Fruit fly (Drosophila melanogaster) whole organism, prepupa: ENCODE measurements around the gene CG18731.

Experiments used
- Blimp-1 ChIP-seq: fragments of 200-800 bp; sonication (Bioruptor generic); optimal IDR thresholded peaks from 3 replicates; lab custom pipeline; 2017; ENCODE audit warnings: missing biosample characterization, missing genetic modification characterization, mild to moderate bottlenecking, moderate library complexity, missing genetic modification reagents
- CG10631 ChIP-seq: fragments of 200-800 bp; sonication (Bioruptor generic); optimal IDR thresholded peaks from 2 replicates; lab custom pipeline; 2016; ENCODE audit warnings: missing biosample characterization, missing genetic modification characterization
- CG10669 ChIP-seq: fragments of 200-800 bp; sonication (Bioruptor generic); optimal IDR thresholded peaks from 3 replicates; lab custom pipeline; 2018; ENCODE audit warnings: missing biosample characterization, mild to moderate bottlenecking, missing genetic modification characterization, moderate library complexity
- CG11294 ChIP-seq: fragments of 200-800 bp; sonication (Bioruptor generic); IDR thresholded peaks from 2 replicates; pipeline ENCODE4 v1.3.6; 2022; ENCODE audit warnings: missing biosample characterization, missing genetic modification characterization
- CG11762 ChIP-seq: fragments of 200-800 bp; sonication (Bioruptor generic); optimal IDR thresholded peaks from 3 replicates; lab custom pipeline; 2016; ENCODE audit warnings: missing biosample characterization, missing genetic modification characterization; ENCODE audit not compliant: insufficient read depth
- CG11902 ChIP-seq: fragments of 200-800 bp; sonication (Bioruptor generic); optimal IDR thresholded peaks from 3 replicates; lab custom pipeline; 2016; ENCODE audit warnings: missing biosample characterization, missing genetic modification characterization
- CG15336 ChIP-seq: fragments of 200-800 bp; sonication (Bioruptor generic); IDR thresholded peaks from 2 replicates; pipeline ENCODE4 v1.3.6; 2022; ENCODE audit warnings: missing biosample characterization, missing genetic modification characterization
- CG16779 ChIP-seq: fragments of 200-800 bp; sonication (Bioruptor generic); optimal IDR thresholded peaks from 3 replicates; lab custom pipeline; 2017; ENCODE audit warnings: missing biosample characterization, mild to moderate bottlenecking, missing genetic modification characterization
- CG3032 ChIP-seq: fragments of 200-800 bp; optimal IDR thresholded peaks from 2 replicates; lab custom pipeline; 2019; ENCODE audit warnings: missing biosample characterization, mild to moderate bottlenecking, missing genetic modification characterization, moderate library complexity
- CG31627 ChIP-seq: fragments of 200-800 bp; sonication (Bioruptor generic); optimal IDR thresholded peaks from 3 replicates; lab custom pipeline; 2016; ENCODE audit warnings: missing biosample characterization, missing genetic modification characterization
- CG32006 ChIP-seq: fragments of 200-800 bp; sonication (Bioruptor generic); optimal IDR thresholded peaks from 3 replicates; lab custom pipeline; 2017; ENCODE audit warnings: missing biosample characterization, mild to moderate bottlenecking, missing genetic modification characterization
- CG34406 ChIP-seq: fragments of 200-800 bp; sonication (Bioruptor generic); optimal IDR thresholded peaks from 3 replicates; lab custom pipeline; 2016; ENCODE audit warnings: missing biosample characterization, missing genetic modification characterization
- CG3919 ChIP-seq: fragments of 200-800 bp; sonication (Bioruptor generic); optimal IDR thresholded peaks from 3 replicates; lab custom pipeline; 2016; ENCODE audit warnings: missing biosample characterization, missing genetic modification characterization
- CG4318 ChIP-seq: fragments of 200-800 bp; sonication (Bioruptor generic); optimal IDR thresholded peaks from 3 replicates; lab custom pipeline; 2017; ENCODE audit warnings: missing biosample characterization, mild to moderate bottlenecking, missing genetic modification characterization
- CG6276 ChIP-seq: fragments of 200-800 bp; sonication (Bioruptor generic); optimal IDR thresholded peaks from 2 replicates; lab custom pipeline; 2017; ENCODE audit warnings: missing biosample characterization, mild to moderate bottlenecking, missing genetic modification characterization
- CG6792 ChIP-seq: fragments of 200-800 bp; sonication (Bioruptor generic); optimal IDR thresholded peaks from 3 replicates; lab custom pipeline; 2016; ENCODE audit warnings: missing biosample characterization, missing genetic modification characterization
- CG7368 ChIP-seq: fragments of 200-800 bp; sonication (Bioruptor generic); optimal IDR thresholded peaks from 3 replicates; lab custom pipeline; 2016; ENCODE audit warnings: missing biosample characterization, missing genetic modification characterization
- CG8119 ChIP-seq: fragments of 200-800 bp; sonication (Bioruptor generic); IDR thresholded peaks from 3 replicates; pipeline ENCODE4 v1.3.6; 2022; ENCODE audit warnings: missing biosample characterization, missing genetic modification characterization
- CG8319 ChIP-seq: fragments of 200-800 bp; sonication (Bioruptor generic); optimal IDR thresholded peaks from 3 replicates; lab custom pipeline; 2016; ENCODE audit warnings: missing biosample characterization, missing genetic modification characterization
- CG8632 ChIP-seq: fragments of 200-800 bp; sonication (Bioruptor generic); optimal IDR thresholded peaks from 3 replicates; lab custom pipeline; 2016; ENCODE audit warnings: missing biosample characterization, missing genetic modification characterization
- CG9139 ChIP-seq: fragments of 200-800 bp; sonication (Bioruptor generic); optimal IDR thresholded peaks from 3 replicates; lab custom pipeline; 2017; ENCODE audit warnings: missing biosample characterization, mild to moderate bottlenecking, missing genetic modification characterization
- Eip75B ChIP-seq: fragments of 200-800 bp; sonication (Bioruptor generic); optimal IDR thresholded peaks from 3 replicates; lab custom pipeline; 2016; ENCODE audit warnings: missing biosample characterization, missing genetic modification characterization
- Eip93F ChIP-seq: fragments of 200-800 bp; sonication (Bioruptor generic); optimal IDR thresholded peaks from 2 replicates; lab custom pipeline; 2016; ENCODE audit warnings: missing biosample characterization, mild to moderate bottlenecking, missing genetic modification characterization
- Hr38 ChIP-seq: sonication (Bioruptor generic); optimal IDR thresholded peaks from 2 replicates; lab custom pipeline; 2016; ENCODE audit warnings: missing biosample characterization, missing genetic modification characterization
- Hr39 ChIP-seq: fragments of 200-800 bp; sonication (Bioruptor generic); optimal IDR thresholded peaks from 2 replicates; lab custom pipeline; 2016; ENCODE audit warnings: missing biosample characterization, missing genetic modification characterization
- Hr4 ChIP-seq: fragments of 200-800 bp; sonication (Bioruptor generic); optimal IDR thresholded peaks from 3 replicates; lab custom pipeline; 2016; ENCODE audit warnings: missing biosample characterization, missing genetic modification characterization
- Lpt ChIP-seq: fragments of 200-800 bp; sonication (Bioruptor generic); optimal IDR thresholded peaks from 3 replicates; lab custom pipeline; 2016; ENCODE audit warnings: missing biosample characterization, missing genetic modification characterization
- Sox102F ChIP-seq: fragments of 200-800 bp; sonication (Bioruptor generic); optimal IDR thresholded peaks from 2 replicates; lab custom pipeline; 2016; ENCODE audit warnings: missing biosample characterization, mild to moderate bottlenecking, missing genetic modification characterization
- Sox14 ChIP-seq: fragments of 200-800 bp; sonication (Bioruptor generic); optimal IDR thresholded peaks from 3 replicates; lab custom pipeline; 2016; ENCODE audit warnings: missing biosample characterization, missing genetic modification characterization
- Sox15 ChIP-seq: fragments of 200-800 bp; sonication (Bioruptor generic); optimal IDR thresholded peaks from 3 replicates; lab custom pipeline; 2016; ENCODE audit warnings: missing biosample characterization, missing genetic modification characterization
- achi ChIP-seq: fragments of 200-800 bp; sonication (Bioruptor generic); optimal IDR thresholded peaks from 3 replicates; lab custom pipeline; 2016; ENCODE audit warnings: missing biosample characterization, missing genetic modification characterization
- acj6 ChIP-seq: fragments of 200-800 bp; sonication (Bioruptor generic); optimal IDR thresholded peaks from 3 replicates; lab custom pipeline; 2016; ENCODE audit warnings: missing biosample characterization, missing genetic modification characterization
- cyc ChIP-seq: fragments of 200-800 bp; sonication (Bioruptor generic); optimal IDR thresholded peaks from 3 replicates; lab custom pipeline; 2016; ENCODE audit warnings: missing biosample characterization, missing genetic modification characterization
- dac ChIP-seq: fragments of 200-800 bp; sonication (Bioruptor generic); optimal IDR thresholded peaks from 2 replicates; lab custom pipeline; 2017; ENCODE audit warnings: missing biosample characterization, mild to moderate bottlenecking, missing genetic modification characterization
- dsx ChIP-seq: fragments of 200-800 bp; optimal IDR thresholded peaks from 3 replicates; lab custom pipeline; 2019; ENCODE audit warnings: missing biosample characterization, mild to moderate bottlenecking, missing genetic modification characterization, moderate library complexity; ENCODE audit not compliant: poor library complexity, severe bottlenecking
- eg ChIP-seq: fragments of 200-800 bp; sonication (Bioruptor generic); IDR thresholded peaks from 3 replicates; pipeline ENCODE4 v1.3.6; 2022; ENCODE audit warnings: missing biosample characterization, missing genetic modification characterization
- esn ChIP-seq: fragments of 200-800 bp; sonication (Bioruptor generic); optimal IDR thresholded peaks from 2 replicates; lab custom pipeline; 2016; ENCODE audit warnings: missing biosample characterization, mild to moderate bottlenecking, missing genetic modification characterization, moderate library complexity
- fd59A ChIP-seq: fragments of 200-800 bp; sonication (Bioruptor generic); optimal IDR thresholded peaks from 2 replicates; lab custom pipeline; 2017; ENCODE audit warnings: missing biosample characterization, mild to moderate bottlenecking, missing genetic modification characterization, missing genetic modification reagents
- fd85E ChIP-seq: fragments of 200-800 bp; sonication (Bioruptor generic); optimal IDR thresholded peaks from 3 replicates; lab custom pipeline; 2016; ENCODE audit warnings: missing biosample characterization, missing genetic modification characterization
- fkh ChIP-seq: fragments of 200-800 bp; sonication (Bioruptor generic); optimal IDR thresholded peaks from 3 replicates; lab custom pipeline; 2017; ENCODE audit warnings: missing biosample characterization, mild to moderate bottlenecking, missing genetic modification characterization, moderate library complexity
- lz ChIP-seq: fragments of 200-800 bp; sonication (Bioruptor generic); optimal IDR thresholded peaks from 3 replicates; lab custom pipeline; 2016; ENCODE audit warnings: missing biosample characterization, missing genetic modification characterization
- net ChIP-seq: fragments of 200-800 bp; sonication (Bioruptor generic); optimal IDR thresholded peaks from 3 replicates; lab custom pipeline; 2016; ENCODE audit warnings: missing biosample characterization, missing genetic modification characterization
- pdm3 ChIP-seq: fragments of 200-800 bp; sonication (Bioruptor generic); optimal IDR thresholded peaks from 3 replicates; lab custom pipeline; 2016; ENCODE audit warnings: missing biosample characterization, missing genetic modification characterization
- salr ChIP-seq, 2 experiments: fragments of 200-800 bp; sonication (Bioruptor generic); optimal IDR thresholded peaks; 3 replicates each; lab custom pipeline; 2016 to 2018; ENCODE audit warnings: missing biosample characterization in 2 of 2, missing genetic modification characterization in 2 of 2, mild to moderate bottlenecking in 1 of 2
- spab ChIP-seq: fragments of 200-800 bp; sonication (Bioruptor generic); optimal IDR thresholded peaks from 2 replicates; lab custom pipeline; 2017; ENCODE audit warnings: missing biosample characterization, mild to moderate bottlenecking, missing genetic modification characterization, missing genetic modification reagents
- ss ChIP-seq, 2 experiments: fragments of 200-800 bp; sonication (Bioruptor generic); optimal IDR thresholded peaks; 2 replicates in 1 of 2; 3 replicates in 1 of 2; lab custom pipeline; 2017 to 2018; ENCODE audit warnings: mild to moderate bottlenecking in 2 of 2, missing biosample characterization in 2 of 2, missing genetic modification characterization in 2 of 2, moderate library complexity in 1 of 2
- svp ChIP-seq: fragments of 200-800 bp; sonication (Bioruptor generic); peaks from one replicate; lab custom pipeline; 2016; ENCODE audit warnings: missing biosample characterization, missing genetic modification characterization
- topi ChIP-seq: fragments of 200-800 bp; sonication (Bioruptor generic); optimal IDR thresholded peaks from 3 replicates; lab custom pipeline; 2016; ENCODE audit warnings: missing biosample characterization, missing genetic modification characterization
- vri ChIP-seq: fragments of 200-800 bp; sonication (Bioruptor generic); optimal IDR thresholded peaks from 3 replicates; lab custom pipeline; 2016; ENCODE audit warnings: missing biosample characterization, mild to moderate bottlenecking, missing genetic modification characterization

CG18731 gene

DNA sequence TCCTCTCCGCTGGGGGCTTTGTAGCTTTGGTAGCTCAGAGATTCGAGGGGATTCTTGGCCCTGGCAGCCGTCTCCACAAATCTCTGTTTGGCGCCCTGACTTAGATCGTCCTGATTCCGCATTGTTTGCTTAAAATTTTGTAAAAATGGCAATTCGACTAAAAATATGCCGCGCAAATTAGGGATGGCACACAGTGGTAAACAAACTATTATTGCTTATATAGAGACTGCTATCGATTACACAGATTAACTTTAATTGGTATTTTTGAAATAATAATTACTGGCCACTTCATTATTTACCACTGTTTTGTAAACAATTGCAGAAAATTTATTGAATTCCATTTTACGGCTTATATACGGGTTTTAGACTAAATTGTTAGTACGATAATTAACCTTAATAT is at the start of gene CG18731, which contains the start of gene Naa40:
Gene CG18731, plus strand, starts transcription at position 283 of the 400 bp plus-strand sequence.
Gene Naa40, minus strand, starts transcription at position 206 of the 400 bp plus-strand sequence.
- no peak for TF ChIP-seq CG11294 (GFP tag; lab: Robert Waterston, UW)
- TF ChIP-seq lz (GFP tag; lab: Kevin White, UChicago): no peak
- TF ChIP-seq fkh: peak; percentile 90
- no peak for TF ChIP-seq CG3032
- TF ChIP-seq fd85E (GFP tag; lab: Kevin White, UChicago): no peak
- TF ChIP-seq CG10631: no peak

DNA sequence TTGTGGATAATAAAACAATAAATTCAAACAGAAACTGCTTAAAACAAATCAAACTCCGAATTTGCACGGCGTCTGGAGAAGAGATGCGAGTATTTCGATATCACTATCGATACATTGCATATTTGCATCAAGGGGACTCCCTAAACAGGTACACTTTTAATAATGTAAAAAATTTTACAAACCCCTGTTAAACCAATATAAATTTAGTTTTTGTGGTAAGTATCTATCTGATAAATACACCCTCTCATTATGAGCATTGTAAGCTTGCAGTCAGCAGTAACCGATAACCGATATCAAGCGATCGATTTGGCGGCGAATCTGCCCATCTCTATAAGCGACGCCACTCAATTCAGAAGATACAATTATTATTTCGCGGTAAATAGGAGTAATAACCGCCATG is 49.5 kb upstream of the CG18731 start, which contains the start of the genes Bub3 and Cap-D2:
Gene Bub3, minus strand, starts transcription at position 89 of the 400 bp plus-strand sequence.
Gene Cap-D2, plus strand, starts transcription at position 319 of the 400 bp plus-strand sequence.
- TF ChIP-seq fd85E (GFP tag; lab: Kevin White, UChicago): no peak
- no peak for TF ChIP-seq CG10669
- no peak for TF ChIP-seq CG16779 (tag; lab: Kevin White, UChicago)
- TF ChIP-seq Hr39 (GFP tag; lab: Kevin White, UChicago): peak; percentile 69
- TF ChIP-seq CG11902 (GFP tag; lab: Kevin White, UChicago): peak; percentile 38
- no peak for TF ChIP-seq CG10631
- no peak for TF ChIP-seq fkh
- peak; percentile 52 for TF ChIP-seq CG3032
- peak; percentile 66 for TF ChIP-seq CG3919 (GFP tag; lab: Kevin White, UChicago)
- TF ChIP-seq CG8632 (GFP tag; lab: Kevin White, UChicago): peak; percentile 27
- TF ChIP-seq CG7368: peak; percentile 31
- TF ChIP-seq CG34406: peak; percentile 19
- peak; percentile 84 for TF ChIP-seq svp (GFP tag; lab: Kevin White, UChicago)
- no peak for TF ChIP-seq vri (GFP tag; lab: Kevin White, UChicago)
- TF ChIP-seq CG31627 (GFP tag; lab: Kevin White, UChicago): peak; percentile 74
- peak; percentile 54 for TF ChIP-seq Lpt (GFP tag; lab: Kevin White, UChicago)
- peak; percentile 48 for TF ChIP-seq Sox15 (GFP tag; lab: Kevin White, UChicago)
- TF ChIP-seq net (GFP tag; lab: Kevin White, UChicago): peak; percentile 44
- TF ChIP-seq CG6276 (GFP tag; lab: Kevin White, UChicago): no peak
- TF ChIP-seq acj6 (GFP tag; lab: Kevin White, UChicago): peak; percentile 56
- TF ChIP-seq Hr4 (GFP tag; lab: Kevin White, UChicago): peak; percentile 74
- TF ChIP-seq CG8319 (GFP tag; lab: Kevin White, UChicago): peak; percentile 13
- TF ChIP-seq topi (GFP tag; lab: Kevin White, UChicago): peak; percentile 69
- no peak for TF ChIP-seq CG9139 (GFP tag; lab: Kevin White, UChicago)
- TF ChIP-seq CG15336 (GFP tag; lab: Robert Waterston, UW): peak; percentile 54; the same call in 1 of the 2 replicates
- peak; percentile 74 for TF ChIP-seq lz (GFP tag; lab: Kevin White, UChicago)
- TF ChIP-seq dsx (GFP tag; lab: Kevin White, UChicago): peak; percentile 23
- TF ChIP-seq esn (GFP tag; lab: Kevin White, UChicago): peak; percentile 76
- TF ChIP-seq spab (GFP tag; lab: Kevin White, UChicago): no peak
- peak; percentile 70 for TF ChIP-seq Sox14 (GFP tag; lab: Kevin White, UChicago)
- TF ChIP-seq Eip93F: peak; percentile 30
- TF ChIP-seq Hr38: no peak
- TF ChIP-seq salr (GFP tag; optimal IDR thresholded peaks at IDR 0.05; lab: Kevin White, UChicago): no peak
- peak; percentile 41 for TF ChIP-seq Sox102F (GFP tag; lab: Kevin White, UChicago)
- TF ChIP-seq CG32006 (GFP tag; lab: Kevin White, UChicago): peak; percentile 59
- peak; percentile 71 for TF ChIP-seq pdm3 (GFP tag; lab: Kevin White, UChicago)
- no peak for TF ChIP-seq dac
- TF ChIP-seq ss (GFP tag; optimal IDR thresholded peaks at IDR 0.05; lab: Kevin White, UChicago): no peak
- no peak for TF ChIP-seq fd59A (GFP tag; lab: Kevin White, UChicago)
- peak; percentile 37 for TF ChIP-seq CG6792 (GFP tag; lab: Kevin White, UChicago)
- TF ChIP-seq CG11294 (GFP tag; lab: Robert Waterston, UW): no peak; the same call in 1 of the 2 replicates
- no peak for TF ChIP-seq CG4318 (GFP tag; lab: Kevin White, UChicago)
- TF ChIP-seq CG11762 (GFP tag; lab: Kevin White, UChicago): peak; percentile 21
- TF ChIP-seq CG8119 (GFP tag; lab: Robert Waterston, UW): peak; percentile 47; the same call in 2 of the 3 replicates
- TF ChIP-seq achi (GFP tag; lab: Kevin White, UChicago): peak; percentile 62
- TF ChIP-seq cyc (GFP tag; lab: Kevin White, UChicago): peak; percentile 73
- peak; percentile 75; the same call in 2 of the 3 replicates for TF ChIP-seq eg (GFP tag; lab: Robert Waterston, UW)
- no peak for TF ChIP-seq Blimp-1
- TF ChIP-seq Eip75B (GFP tag; lab: Kevin White, UChicago): no peak
